Worm (Caenorhabditis elegans) whole organism, young adult: ENCODE results near the gene srh-234.

Experiments
- F10E7.11 ChIP-seq: sonication (generic microtip); optimal IDR thresholded peaks from 2 replicates; lab custom pipeline; 2017; ENCODE audit warnings: mild to moderate bottlenecking, missing genetic modification characterization, moderate library complexity, missing compliant biosample characterization
- F33H1.4 ChIP-seq: fragments of 200-800 bp; sonication (Bioruptor generic); IDR thresholded peaks from 2 replicates; pipeline ENCODE4 v1.3.6; 2022; ENCODE audit warnings: missing genetic modification reagents, missing genetic modification characterization, missing compliant biosample characterization
- Y95B8A.8 ChIP-seq: fragments of 200-800 bp; sonication (Bioruptor generic); IDR thresholded peaks from 2 replicates; pipeline ENCODE4 v1.3.6; 2022; ENCODE audit warnings: missing genetic modification reagents, missing genetic modification characterization, missing compliant biosample characterization
- aptf-2 ChIP-seq: fragments of 200-800 bp; sonication (Bioruptor generic); conservative IDR thresholded peaks from 2 replicates; pipeline ENCODE4 v1.3.6; 2022; ENCODE audit warnings: missing genetic modification reagents, missing genetic modification characterization, missing compliant biosample characterization
- athp-1 ChIP-seq: sonication (generic microtip); optimal IDR thresholded peaks from 2 replicates; lab custom pipeline; 2017; ENCODE audit warnings: mild to moderate bottlenecking, missing genetic modification characterization, missing compliant biosample characterization
- efl-1 ChIP-seq: fragments of 150-350 bp; optimal IDR thresholded peaks from 2 replicates; lab custom pipeline; 2014; ENCODE audit warnings: missing biosample characterization, missing genetic modification reagents, missing genetic modification characterization
- egrh-3 ChIP-seq: fragments of 200-800 bp; sonication (Bioruptor generic); IDR thresholded peaks from 2 replicates; pipeline ENCODE4 v1.3.6; 2022; ENCODE audit warnings: missing genetic modification reagents, missing genetic modification characterization, missing compliant biosample characterization
- ets-4 ChIP-seq: fragments of 200-800 bp; sonication (Bioruptor generic); optimal IDR thresholded peaks from 2 replicates; lab custom pipeline; 2018; ENCODE audit warnings: mild to moderate bottlenecking, missing genetic modification characterization, missing compliant biosample characterization
- lag-1 ChIP-seq: fragments of 200-800 bp; sonication (Bioruptor generic); IDR thresholded peaks from 2 replicates; pipeline ENCODE4 v1.3.6; 2022; ENCODE audit warnings: missing genetic modification reagents, missing genetic modification characterization, missing compliant biosample characterization
- let-607 ChIP-seq, 2 experiments: fragments of 200-800 bp in 1 of 2; sonication (Bioruptor generic) in 1 of 2; sonication (generic microtip) in 1 of 2; optimal IDR thresholded peaks; 2 replicates each; lab custom pipeline; 2016 to 2018; ENCODE audit warnings: mild to moderate bottlenecking in 2 of 2, missing compliant biosample characterization in 2 of 2, missing genetic modification characterization in 2 of 2, moderate library complexity in 2 of 2, missing genotype in 1 of 2
- madf-6 ChIP-seq: fragments of 200-800 bp; sonication (Bioruptor generic); IDR thresholded peaks from 2 replicates; pipeline ENCODE4 v1.3.6; 2022; ENCODE audit warnings: missing genetic modification reagents, missing genetic modification characterization, missing compliant biosample characterization
- rpc-1 ChIP-seq, 2 experiments: fragments of 150-350 bp in 1 of 2; sonication (generic microtip) in 1 of 2; optimal IDR thresholded peaks; 2 replicates each; lab custom pipeline; 2014 to 2018; ENCODE audit warnings: missing biosample characterization in 1 of 2, missing genetic modification characterization in 1 of 2, missing genetic modification reagents in 1 of 2, missing genotype in 1 of 2
- sea-2 ChIP-seq: fragments of 200-800 bp; sonication (Bioruptor generic); IDR thresholded peaks from 2 replicates; pipeline ENCODE4 v1.3.6; 2022; ENCODE audit warnings: missing genetic modification characterization, missing compliant biosample characterization

- TF ChIP-seq F10E7.11 (tag; lab: Kevin White, UChicago) (no peak), efl-1 (GFP tag; lab: Kevin White, UChicago) (no peak), lag-1 (GFP tag; lab: Robert Waterston, UW) (no peak), egrh-3 (GFP tag; lab: Robert Waterston, UW) (no peak), madf-6 (GFP tag; lab: Robert Waterston, UW) (no peak), rpc-1 (optimal IDR thresholded peaks at IDR 0.05; lab: Kevin White, UChicago) (no peak), rpc-1 (tag; optimal IDR thresholded peaks at IDR 0.05; lab: Kevin White, UChicago) (no peak), Y95B8A.8 (GFP tag; lab: Robert Waterston, UW) (no peak), F33H1.4 (GFP tag; lab: Robert Waterston, UW) (no peak), let-607 (tag; optimal IDR thresholded peaks at IDR 0.05; lab: Kevin White, UChicago) (no peak), aptf-2 (GFP tag; lab: Robert Waterston, UW) (no peak), athp-1 (tag; lab: Kevin White, UChicago) (no peak), ets-4 (no peak), sea-2 (no peak)
Observed at ce11 chrV:7667940-7668339, 16.3 kb upstream of the srh-234 start, which contains the start of gene C12D5.5.
